Worm (Caenorhabditis elegans) whole organism, L4 larva: Measurements from ENCODE around the gene mps-1.

Experiments used
- nhr-10 ChIP-seq: fragments of 150-350 bp; optimal IDR thresholded peaks from 2 replicates; lab custom pipeline; 2014; ENCODE audit warnings: missing biosample characterization, missing genetic modification characterization
- nhr-77 ChIP-seq: fragments of 150-350 bp; optimal IDR thresholded peaks from 2 replicates; lab custom pipeline; 2014; ENCODE audit warnings: missing biosample characterization, missing genetic modification characterization
- saeg-2 ChIP-seq: fragments of 200-800 bp; sonication (Bioruptor generic); IDR thresholded peaks from 2 replicates; pipeline ENCODE4 v1.3.6; 2022; ENCODE audit warnings: missing genetic modification reagents, missing genetic modification characterization, missing compliant biosample characterization
- set-16 ChIP-seq: fragments of 200-800 bp; sonication (Bioruptor generic); IDR thresholded peaks from 2 replicates; pipeline ENCODE4 v1.3.6; 2022; ENCODE audit warnings: missing genetic modification reagents, missing genetic modification characterization, missing compliant biosample characterization
- snpc-4 ChIP-seq: fragments of 150-350 bp; optimal IDR thresholded peaks from 2 replicates; lab custom pipeline; 2014; ENCODE audit warnings: missing biosample characterization, missing genetic modification characterization
- unc-130 ChIP-seq: sonication (generic microtip); optimal IDR thresholded peaks from 2 replicates; lab custom pipeline; 2016; ENCODE audit warnings: missing genetic modification reagents, missing genetic modification characterization, missing compliant biosample characterization
- zag-1 ChIP-seq: fragments of 150-350 bp; optimal IDR thresholded peaks from 2 replicates; lab custom pipeline; 2014; ENCODE audit warnings: missing biosample characterization, missing genetic modification characterization

DNA sequence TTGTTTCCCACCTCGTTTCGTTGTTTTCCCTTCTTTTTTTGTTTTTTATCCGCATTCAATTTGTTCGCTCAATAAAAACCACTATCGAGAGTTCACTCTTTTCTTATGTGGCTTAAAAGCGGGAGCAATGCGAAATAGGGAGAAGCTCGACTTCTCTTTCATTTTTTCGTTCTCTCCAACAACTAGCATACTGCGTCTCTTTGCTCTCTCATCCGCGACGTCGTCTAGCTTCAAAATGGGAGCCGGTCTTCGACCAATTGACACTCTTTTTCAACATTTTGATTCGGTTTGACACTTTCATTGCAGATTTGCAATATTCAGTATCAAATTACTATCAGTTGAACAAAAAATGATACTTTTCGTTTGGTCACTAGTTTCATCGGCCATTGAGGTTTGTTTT is 20.2 kb downstream of the mps-1 start, which contains the start of gene bpl-1:
- no peak for TF ChIP-seq set-16 (GFP tag; lab: Robert Waterston, UW)
- TF ChIP-seq nhr-10: no peak
- no peak for TF ChIP-seq zag-1 (tag; lab: Kevin White, UChicago)
- TF ChIP-seq unc-130 (GFP tag; lab: Kevin White, UChicago): no peak
- TF ChIP-seq saeg-2 (GFP tag; lab: Robert Waterston, UW): no peak
- TF ChIP-seq nhr-77 (tag; lab: Kevin White, UChicago): no peak
- TF ChIP-seq snpc-4: no peak
